Fruit fly (Drosophila melanogaster): ENCODE data around the gene CG6628.

Gene CG6628

dm6 chr3L:10166923-10167322, at the start of gene CG6628:
Gene CG6628, minus strand, starts transcription at chr3L:10167023.
- TF ChIP-seq CG32121 (GFP tag; IDR thresholded peaks at IDR 0.05) = no peak
- no peak for TF ChIP-seq Pif1A (GFP tag; optimal IDR thresholded peaks at IDR 0.05)
- no peak for TF ChIP-seq Snoo (tag; optimal IDR thresholded peaks at IDR 0.05)
- no peak for TF ChIP-seq CG13204 (GFP tag; optimal IDR thresholded peaks at IDR 0.05)

DNA sequence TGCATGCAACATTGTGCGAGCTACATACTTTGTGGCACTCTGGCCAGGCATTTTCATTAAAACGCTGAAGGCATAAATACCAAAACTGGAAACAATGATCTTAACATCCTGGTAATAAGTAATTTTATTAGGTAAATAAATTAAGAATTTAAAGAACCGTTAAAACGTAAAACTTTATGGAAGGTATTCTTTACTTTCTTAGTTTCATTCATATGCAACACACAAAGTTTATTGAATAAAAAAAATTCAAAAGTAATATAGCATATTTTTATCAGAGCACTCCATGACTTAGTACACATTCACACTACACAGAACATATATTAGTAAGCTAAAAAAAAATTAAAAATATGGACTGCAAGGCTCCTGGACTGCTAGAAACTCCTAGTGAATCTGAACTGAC, 48.5 kb upstream of the CG6628 start, which contains the start of gene CG8065:
TSS of gene CG8065 (plus strand) at position 301 of the 400 bp plus-strand sequence.
- no peak for TF ChIP-seq CG8159 (tag; optimal IDR thresholded peaks at IDR 0.05)
- no peak for TF ChIP-seq CG13204 (GFP tag; optimal IDR thresholded peaks at IDR 0.05)
- TF ChIP-seq CG15710 (tag; optimal IDR thresholded peaks at IDR 0.05) = no peak
- TF ChIP-seq CG12605 (GFP tag; IDR thresholded peaks at IDR 0.05) = no peak
- TF ChIP-seq Ets98B (GFP tag; IDR thresholded peaks at IDR 0.05) = no peak
- TF ChIP-seq CG32121 (GFP tag; IDR thresholded peaks at IDR 0.05) = no peak
- no peak for TF ChIP-seq gl (tag; optimal IDR thresholded peaks at IDR 0.05)

dm6 chr3L:10206226-10206968, 39.6 kb upstream of the CG6628 start:
- TF ChIP-seq D1 (tag; optimal IDR thresholded peaks at IDR 0.05) = no peak
- no peak for TF ChIP-seq CG32121 (GFP tag; IDR thresholded peaks at IDR 0.05)
- peak; percentile 43 for TF ChIP-seq CG8301 (tag; optimal IDR thresholded peaks at IDR 0.05)
- no peak for TF ChIP-seq CG9948 (tag; optimal IDR thresholded peaks at IDR 0.05)
- no peak for TF ChIP-seq Pif1B (GFP tag; optimal IDR thresholded peaks at IDR 0.05)
- no peak for TF ChIP-seq fd96Ca (GFP tag; IDR thresholded peaks at IDR 0.05)
- TF ChIP-seq CG13204 (GFP tag; optimal IDR thresholded peaks at IDR 0.05) = no peak
- no peak for TF ChIP-seq Snoo (tag; optimal IDR thresholded peaks at IDR 0.05)
- peak; percentile 42 for TF ChIP-seq Pif1A (GFP tag; optimal IDR thresholded peaks at IDR 0.05)

- TF ChIP-seq Pif1B (GFP tag; optimal IDR thresholded peaks at IDR 0.05) = no peak
- no peak for TF ChIP-seq Snoo (tag; optimal IDR thresholded peaks at IDR 0.05)
- TF ChIP-seq rn (GFP tag; IDR thresholded peaks at IDR 0.05) = no peak
- TF ChIP-seq Pif1A (GFP tag; optimal IDR thresholded peaks at IDR 0.05) = no peak
- TF ChIP-seq CG34367 (tag; optimal IDR thresholded peaks at IDR 0.05) = no peak
- TF ChIP-seq D1 (tag; optimal IDR thresholded peaks at IDR 0.05) = no peak
- no peak for TF ChIP-seq CG15710 (tag; optimal IDR thresholded peaks at IDR 0.05)
- TF ChIP-seq CG13204 (GFP tag; optimal IDR thresholded peaks at IDR 0.05) = no peak
- no peak for TF ChIP-seq CG4496 (GFP tag; IDR thresholded peaks at IDR 0.05)
- no peak for TF ChIP-seq CG12605 (GFP tag; IDR thresholded peaks at IDR 0.05)
- no peak for TF ChIP-seq gl (tag; optimal IDR thresholded peaks at IDR 0.05)
- TF ChIP-seq CG10348 (GFP tag; IDR thresholded peaks at IDR 0.05) = no peak
- TF ChIP-seq fd96Ca (GFP tag; IDR thresholded peaks at IDR 0.05) = no peak
- no peak for TF ChIP-seq CG32121 (GFP tag; IDR thresholded peaks at IDR 0.05)
- TF ChIP-seq Ets98B (GFP tag; IDR thresholded peaks at IDR 0.05) = no peak
- no peak for TF ChIP-seq EcR (GFP tag; optimal IDR thresholded peaks at IDR 0.05)
- TF ChIP-seq CG8301 (tag; optimal IDR thresholded peaks at IDR 0.05) = no peak
Measured at dm6 chr3L:10205823-10206222, 39.0 kb upstream of the CG6628 start.

DNA sequence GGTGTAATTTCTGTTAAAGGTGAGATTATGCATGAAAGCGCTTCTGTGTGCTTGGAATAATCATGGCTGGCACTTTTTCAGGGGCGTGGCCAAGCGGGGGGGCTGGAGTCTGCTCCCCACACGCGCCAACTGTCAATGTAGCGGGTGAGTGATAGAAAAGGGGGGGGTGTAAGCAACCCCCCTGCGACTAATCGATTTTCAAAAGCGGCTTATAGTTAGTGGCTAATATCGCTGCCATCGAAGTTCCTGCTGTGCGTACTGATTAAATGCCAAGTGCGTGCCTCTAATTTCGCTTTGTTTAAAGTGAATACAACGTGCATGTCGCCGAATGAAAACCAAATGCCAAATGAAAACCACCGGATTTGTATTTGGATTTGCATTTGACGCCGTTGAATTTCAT, 37.8 kb upstream of the CG6628 start:
- TF ChIP-seq CG10348 (GFP tag; IDR thresholded peaks at IDR 0.05) (no peak), EcR (GFP tag; optimal IDR thresholded peaks at IDR 0.05) (no peak), CG9948 (tag; optimal IDR thresholded peaks at IDR 0.05) (no peak), CG4496 (GFP tag; IDR thresholded peaks at IDR 0.05) (no peak), Snoo (tag; optimal IDR thresholded peaks at IDR 0.05) (no peak), CG14655 (GFP tag; optimal IDR thresholded peaks at IDR 0.05) (no peak), CG17806 (tag; optimal IDR thresholded peaks at IDR 0.05) (no peak), D1 (tag; optimal IDR thresholded peaks at IDR 0.05) (no peak), CG34367 (tag; optimal IDR thresholded peaks at IDR 0.05) (no peak), CG15710 (tag; optimal IDR thresholded peaks at IDR 0.05) (no peak), Ets98B (GFP tag; IDR thresholded peaks at IDR 0.05) (no peak), CG32121 (GFP tag; IDR thresholded peaks at IDR 0.05) (no peak)

dm6 chr3L:10201655-10202054, 34.8 kb upstream of the CG6628 start, which contains the start of gene ect:
Gene ect, minus strand, starts transcription at chr3L:10201837.
- no peak for TF ChIP-seq CG10348 (GFP tag; IDR thresholded peaks at IDR 0.05)
- 0 out of 2 replicates have a peak, but pooled peaks have one; percentile 10 for TF ChIP-seq CG32121 (GFP tag; IDR thresholded peaks at IDR 0.05)
- peak; percentile 68; the same call in 2 of the 3 replicates for TF ChIP-seq CG4496 (GFP tag; IDR thresholded peaks at IDR 0.05)

DNA sequence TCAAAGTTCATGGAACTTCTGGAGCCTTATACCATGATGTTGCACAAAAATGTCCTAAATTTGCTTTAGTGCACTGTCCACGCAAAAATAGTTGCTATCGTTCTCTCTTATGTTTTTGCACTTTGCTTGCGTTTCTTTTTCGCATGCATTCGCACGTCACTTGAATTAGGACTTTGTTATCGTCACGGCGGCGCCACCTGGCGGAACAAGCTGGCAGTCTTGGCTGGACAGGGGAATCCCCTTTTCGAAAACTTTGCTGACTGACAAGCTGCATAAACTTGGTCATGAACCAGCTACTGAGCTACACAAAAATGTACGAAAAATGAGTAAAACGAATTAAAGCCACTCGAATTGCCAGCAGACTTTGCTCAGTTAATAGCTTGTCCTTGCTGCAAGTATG, 32.8 kb upstream of the CG6628 start:
- TF ChIP-seq CG15710 (tag; optimal IDR thresholded peaks at IDR 0.05) (no peak), CG8301 (tag; optimal IDR thresholded peaks at IDR 0.05) (no peak)

Data from whole organism, pupa.